Fruit fly (Drosophila melanogaster): ENCODE results near the gene Eig71Ee.

dm6 chr3L:15694406-15694805 is 38.6 kb upstream of the Eig71Ee start:
- peak; percentile 4 for TF ChIP-seq CG7101 (tag; optimal IDR thresholded peaks at IDR 0.05)
- no peak for TF ChIP-seq pad (GFP tag; optimal IDR thresholded peaks at IDR 0.05)
- no peak for TF ChIP-seq CG7045 (GFP tag; optimal IDR thresholded peaks at IDR 0.05)
- no peak for TF ChIP-seq bab1 (GFP tag; optimal IDR thresholded peaks at IDR 0.05)
- no peak for TF ChIP-seq toe (GFP tag; optimal IDR thresholded peaks at IDR 0.05)
- no peak for TF ChIP-seq Mnt (GFP tag; optimal IDR thresholded peaks at IDR 0.05)
- TF ChIP-seq ovo (GFP tag; optimal IDR thresholded peaks at IDR 0.05), result no peak
- no peak for TF ChIP-seq cnc (optimal IDR thresholded peaks at IDR 0.05)
- TF ChIP-seq Hr96 (GFP tag; optimal IDR thresholded peaks at IDR 0.05), result no peak
- TF ChIP-seq Clk (GFP tag; optimal IDR thresholded peaks at IDR 0.05), result no peak
- no peak for TF ChIP-seq cic (GFP tag; optimal IDR thresholded peaks at IDR 0.05)
- no peak for TF ChIP-seq CG33017 (tag; optimal IDR thresholded peaks at IDR 0.05)
